Worm (Caenorhabditis elegans): Measurements from ENCODE around the gene atgl-1.

DNA sequence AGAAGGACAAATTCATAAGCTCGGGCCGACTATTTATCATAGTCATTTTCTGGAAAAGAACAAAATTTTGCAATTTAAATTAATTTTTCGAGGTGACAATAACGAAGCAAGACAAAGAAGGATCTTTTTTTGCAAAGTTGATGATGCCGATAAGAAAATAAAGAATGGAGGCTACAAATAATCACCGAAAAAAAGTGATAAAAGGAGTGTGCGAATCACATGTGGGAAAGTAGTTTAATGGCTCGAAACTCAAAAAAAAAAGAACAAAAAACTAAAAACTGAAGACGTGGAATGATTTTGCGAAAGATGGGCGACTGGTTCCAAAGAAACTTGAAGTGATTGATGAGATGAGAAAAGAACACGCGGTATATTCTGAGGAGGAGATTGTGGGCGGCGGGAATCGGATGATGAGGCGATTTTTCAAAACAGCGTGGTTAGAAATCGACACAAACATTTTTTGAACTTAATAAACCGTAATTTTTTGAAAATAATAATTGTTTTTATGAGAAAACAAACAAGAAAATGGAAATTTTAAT, at the start of gene atgl-1:
- no peak for TF ChIP-seq nhr-120 (GFP tag; IDR thresholded peaks at IDR 0.05)
- TF ChIP-seq snpc-4 (GFP tag; optimal IDR thresholded peaks at IDR 0.05) = no peak
- no peak for TF ChIP-seq snpc-4 (tag; optimal IDR thresholded peaks at IDR 0.05)
- no peak for TF ChIP-seq Y53G8AR.9 (GFP tag; conservative IDR thresholded peaks at IDR 0.05)
- no peak for TF ChIP-seq F57A8.1 (GFP tag; optimal IDR thresholded peaks at IDR 0.05)
- no peak for TF ChIP-seq zfh-2 (GFP tag; conservative IDR thresholded peaks at IDR 0.05)
- no peak for TF ChIP-seq die-1 (tag; optimal IDR thresholded peaks at IDR 0.05)
- no peak for TF ChIP-seq egrh-3 (GFP tag; IDR thresholded peaks at IDR 0.05)
- TF ChIP-seq rpc-1 (optimal IDR thresholded peaks at IDR 0.05) = no peak
- TF ChIP-seq rpc-1 (tag; optimal IDR thresholded peaks at IDR 0.05) = no peak
